Worm (Caenorhabditis elegans) whole organism, L1 larva: Measurements from ENCODE around the gene F26F12.3.

Source experiments
- C16A3.4 ChIP-seq: fragments of 150-350 bp; optimal IDR thresholded peaks from 2 replicates; lab custom pipeline; 2014; ENCODE audit warnings: missing biosample characterization, missing genetic modification characterization
- egl-27 ChIP-seq, 2 experiments: fragments of 150-350 bp in 1 of 2; sonication (generic microtip); optimal IDR thresholded peaks; 3 replicates each; lab custom pipeline; 2017 to 2018; ENCODE audit warnings: missing biosample characterization in 2 of 2, missing genetic modification characterization in 2 of 2, missing genetic modification reagents in 2 of 2
- elt-3 ChIP-seq, 6 experiments: fragments of 150-350 bp in 1 of 6; sonication (generic microtip); optimal IDR thresholded peaks; 2 replicates each; lab custom pipeline; 2017 to 2018; ENCODE audit warnings: missing biosample characterization in 6 of 6, missing genetic modification characterization in 6 of 6, inconsistent platforms in 1 of 6
- fkh-10 ChIP-seq: sonication (generic microtip); optimal IDR thresholded peaks from 2 replicates; lab custom pipeline; 2017; ENCODE audit warnings: missing biosample characterization, missing genetic modification reagents, missing genetic modification characterization
- hlh-4 ChIP-seq: sonication (generic microtip); optimal IDR thresholded peaks from 2 replicates; lab custom pipeline; 2016; ENCODE audit warnings: mild to moderate bottlenecking, missing genetic modification characterization, missing compliant biosample characterization
- mdl-1 ChIP-seq, 2 experiments: fragments of 150-350 bp; optimal IDR thresholded peaks; 2 replicates each; lab custom pipeline; 2014 to 2017; ENCODE audit warnings: missing biosample characterization in 2 of 2, missing genetic modification characterization in 2 of 2, inconsistent platforms in 1 of 2
- mep-1 ChIP-seq: fragments of 150-350 bp; optimal IDR thresholded peaks from 2 replicates; lab custom pipeline; 2014; ENCODE audit warnings: missing biosample characterization, missing genetic modification characterization
- nhr-77 ChIP-seq: fragments of 150-350 bp; optimal IDR thresholded peaks from 2 replicates; lab custom pipeline; 2014; ENCODE audit warnings: missing biosample characterization, missing genetic modification characterization
- unc-130 ChIP-seq: fragments of 150-350 bp; optimal IDR thresholded peaks from 2 replicates; lab custom pipeline; 2017; ENCODE audit warnings: missing biosample characterization, missing genetic modification characterization, inconsistent platforms
- unc-62 ChIP-seq: fragments of 150-350 bp; optimal IDR thresholded peaks from 2 replicates; lab custom pipeline; 2014; ENCODE audit warnings: missing biosample characterization, missing genetic modification reagents, missing genetic modification characterization
- ztf-11 ChIP-seq, 2 experiments: sonication (generic microtip); optimal IDR thresholded peaks; 2 replicates each; lab custom pipeline; 2016 to 2017; ENCODE audit warnings: missing genetic modification characterization in 2 of 2, missing biosample characterization in 1 of 2, missing compliant biosample characterization in 1 of 2

DNA sequence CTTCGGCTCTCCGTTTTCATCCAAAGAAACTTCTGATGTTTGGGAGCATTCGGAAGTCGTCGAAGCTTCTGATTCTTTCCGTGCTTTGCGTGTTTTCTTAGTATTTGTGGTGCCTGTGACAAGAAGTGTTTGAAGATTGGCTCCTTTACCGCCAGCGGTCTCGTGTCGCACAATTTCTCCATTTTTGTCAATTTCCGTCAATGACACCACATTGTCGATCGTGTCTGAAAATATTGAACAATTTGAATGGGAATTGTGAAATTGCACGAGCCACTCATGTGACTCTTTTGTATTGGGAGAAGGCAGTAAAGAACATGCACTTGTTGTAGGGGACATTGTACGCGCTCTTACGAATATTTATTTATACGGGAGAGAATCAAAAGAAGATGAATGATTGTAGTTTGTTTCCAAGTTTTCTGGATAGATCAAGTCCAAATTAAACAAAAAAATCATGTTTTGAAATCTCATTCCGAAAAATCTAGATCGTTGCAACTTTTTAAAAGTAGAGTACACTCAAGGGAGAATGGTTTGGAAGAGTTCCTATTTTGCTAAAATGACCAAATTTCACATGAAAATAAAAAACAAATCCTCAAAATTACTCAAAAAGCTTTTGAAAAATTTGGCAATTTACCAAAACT, 2.9 kb downstream of the F26F12.3 start:
- TF ChIP-seq fkh-10 (GFP tag; lab: Kevin White, UChicago) (no peak), ztf-11 (tag; optimal IDR thresholded peaks at IDR 0.05; lab: Kevin White, UChicago) (no peak), unc-62 (GFP tag; lab: Kevin White, UChicago) (no peak), hlh-4 (tag; lab: Kevin White, UChicago) (no peak), mdl-1 (tag; optimal IDR thresholded peaks at IDR 0.05; lab: Kevin White, UChicago) (no peak), unc-130 (tag; lab: Kevin White, UChicago) (no peak), nhr-77 (tag; lab: Kevin White, UChicago) (no peak), C16A3.4 (tag; lab: Kevin White, UChicago) (no peak), elt-3 (tag; optimal IDR thresholded peaks at IDR 0.05; lab: Kevin White, UChicago) (no peak), egl-27 (tag; optimal IDR thresholded peaks at IDR 0.05; lab: Kevin White, UChicago) (no peak), mep-1 (tag; lab: Kevin White, UChicago) (no peak)
